Fruit fly (Drosophila melanogaster): ENCODE data around the gene hdm.

- no peak for TF ChIP-seq ato (GFP tag; IDR thresholded peaks at IDR 0.05; ENCODE audit: partially characterized antibody)
- no peak for TF ChIP-seq chn (GFP tag; optimal IDR thresholded peaks at IDR 0.05)
- no peak for TF ChIP-seq CG3847 (GFP tag; IDR thresholded peaks at IDR 0.05)
- no peak for TF ChIP-seq NFAT (GFP tag; IDR thresholded peaks at IDR 0.05)
- TF ChIP-seq MBD-R2 (GFP tag; IDR thresholded peaks at IDR 0.05) = no peak
- no peak for TF ChIP-seq croc (GFP tag; conservative IDR thresholded peaks at IDR 0.05)
- no peak for TF ChIP-seq CG4328 (GFP tag; optimal IDR thresholded peaks at IDR 0.05)
- TF ChIP-seq CG6765 (GFP tag; optimal IDR thresholded peaks at IDR 0.05) = no peak
- TF ChIP-seq Hr39 (optimal IDR thresholded peaks at IDR 0.05) = no peak
These were observed 46.6 kb downstream of the hdm start, which contains the start of gene dec for dm6 chrX:7873172-7873930.
